Worm (Caenorhabditis elegans): Measurements from ENCODE around the gene ant-1.4.

The ant-1.4 gene

ce11 chrIV:8461177-8461576 lies 1.1 kb upstream of the ant-1.4 start:
- TF ChIP-seq ets-7 (tag; optimal IDR thresholded peaks at IDR 0.05) (no peak), tbx-37 (GFP tag; conservative IDR thresholded peaks at IDR 0.05) (no peak), tra-4 (tag; optimal IDR thresholded peaks at IDR 0.05) (no peak), hmbx-1 (tag; optimal IDR thresholded peaks at IDR 0.05) (no peak), tbx-11 (GFP tag; IDR thresholded peaks at IDR 0.05) (no peak), hmg-4 (GFP tag; optimal IDR thresholded peaks at IDR 0.05) (no peak), hnd-1 (tag; optimal IDR thresholded peaks at IDR 0.05) (no peak), aly-1 (tag; optimal IDR thresholded peaks at IDR 0.05) (no peak), scrt-1 (GFP tag; IDR thresholded peaks at IDR 0.05) (no peak), F13C5.2 (tag; optimal IDR thresholded peaks at IDR 0.05) (no peak), ceh-13 (GFP tag; optimal IDR thresholded peaks at IDR 0.05) (no peak), flt-1 (GFP tag; IDR thresholded peaks at IDR 0.05) (no peak), ama-1 (optimal IDR thresholded peaks at IDR 0.05) (no peak), ceh-36 (tag; optimal IDR thresholded peaks at IDR 0.05) (no peak), sea-1 (GFP tag; conservative IDR thresholded peaks at IDR 0.05) (no peak)

ce11 chrIV:8456899-8457298 lies 3.2 kb downstream of the ant-1.4 start, which contains the start of gene syx-4:
Gene syx-4 (plus strand): TSS chrIV:8457280.
- no peak for TF ChIP-seq tra-4 (tag; optimal IDR thresholded peaks at IDR 0.05)
- no peak for TF ChIP-seq hmg-4 (GFP tag; optimal IDR thresholded peaks at IDR 0.05)
- no peak for TF ChIP-seq scrt-1 (GFP tag; IDR thresholded peaks at IDR 0.05)
- no peak for TF ChIP-seq pes-1 (GFP tag; IDR thresholded peaks at IDR 0.05)
- no peak for TF ChIP-seq F13C5.2 (tag; optimal IDR thresholded peaks at IDR 0.05)
- no peak for TF ChIP-seq tbx-37 (GFP tag; conservative IDR thresholded peaks at IDR 0.05)
- TF ChIP-seq tbx-11 (GFP tag; IDR thresholded peaks at IDR 0.05), result no peak
- no peak for TF ChIP-seq flt-1 (GFP tag; IDR thresholded peaks at IDR 0.05)
- TF ChIP-seq B0310.2 (tag; optimal IDR thresholded peaks at IDR 0.05), result no peak
- no peak for TF ChIP-seq aly-1 (tag; optimal IDR thresholded peaks at IDR 0.05)

ce11 chrIV:8454076-8454475 lies 6.0 kb downstream of the ant-1.4 start:
- no peak for TF ChIP-seq F13C5.2 (tag; optimal IDR thresholded peaks at IDR 0.05)
- TF ChIP-seq scrt-1 (GFP tag; IDR thresholded peaks at IDR 0.05), result no peak
- no peak for TF ChIP-seq hnd-1 (tag; optimal IDR thresholded peaks at IDR 0.05)
- no peak for TF ChIP-seq ets-7 (tag; optimal IDR thresholded peaks at IDR 0.05)
- no peak for TF ChIP-seq tra-4 (tag; optimal IDR thresholded peaks at IDR 0.05)
- no peak for TF ChIP-seq pes-1 (GFP tag; IDR thresholded peaks at IDR 0.05)
- no peak for TF ChIP-seq B0310.2 (tag; optimal IDR thresholded peaks at IDR 0.05)

ce11 chrIV:8453178-8453577 lies 6.9 kb downstream of the ant-1.4 start:
- TF ChIP-seq tra-4 (tag; optimal IDR thresholded peaks at IDR 0.05), result no peak
- no peak for TF ChIP-seq ceh-13 (GFP tag; optimal IDR thresholded peaks at IDR 0.05)
- TF ChIP-seq B0310.2 (tag; optimal IDR thresholded peaks at IDR 0.05), result no peak
- no peak for TF ChIP-seq hnd-1 (tag; optimal IDR thresholded peaks at IDR 0.05)
- TF ChIP-seq scrt-1 (GFP tag; IDR thresholded peaks at IDR 0.05), result no peak
- no peak for TF ChIP-seq aly-1 (tag; optimal IDR thresholded peaks at IDR 0.05)
- TF ChIP-seq ets-7 (tag; optimal IDR thresholded peaks at IDR 0.05), result no peak
- TF ChIP-seq ceh-36 (tag; optimal IDR thresholded peaks at IDR 0.05), result no peak
- no peak for TF ChIP-seq flt-1 (GFP tag; IDR thresholded peaks at IDR 0.05)

- TF ChIP-seq sea-1 (GFP tag; conservative IDR thresholded peaks at IDR 0.05) (no peak), ets-7 (tag; optimal IDR thresholded peaks at IDR 0.05) (no peak), tbx-11 (GFP tag; IDR thresholded peaks at IDR 0.05) (no peak), ceh-36 (tag; optimal IDR thresholded peaks at IDR 0.05) (no peak), tbx-37 (GFP tag; conservative IDR thresholded peaks at IDR 0.05) (no peak), tra-4 (tag; optimal IDR thresholded peaks at IDR 0.05) (no peak), B0310.2 (tag; optimal IDR thresholded peaks at IDR 0.05) (no peak), scrt-1 (GFP tag; IDR thresholded peaks at IDR 0.05) (no peak), hmg-4 (GFP tag; optimal IDR thresholded peaks at IDR 0.05) (no peak), hnd-1 (tag; optimal IDR thresholded peaks at IDR 0.05) (no peak), flt-1 (GFP tag; IDR thresholded peaks at IDR 0.05) (no peak), pes-1 (GFP tag; IDR thresholded peaks at IDR 0.05) (no peak)
Observed at ce11 chrIV:8451709-8452248, 8.3 kb downstream of the ant-1.4 start, which contains the start of gene eppl-1. Gene eppl-1 (minus strand): TSS chrIV:8451759.

- no peak for TF ChIP-seq ceh-36 (tag; optimal IDR thresholded peaks at IDR 0.05)
- TF ChIP-seq tra-4 (tag; optimal IDR thresholded peaks at IDR 0.05), result no peak
- no peak for TF ChIP-seq tbx-11 (GFP tag; IDR thresholded peaks at IDR 0.05)
- no peak for TF ChIP-seq B0310.2 (tag; optimal IDR thresholded peaks at IDR 0.05)
- TF ChIP-seq F13C5.2 (tag; optimal IDR thresholded peaks at IDR 0.05), result no peak
- no peak for TF ChIP-seq hmg-4 (GFP tag; optimal IDR thresholded peaks at IDR 0.05)
- TF ChIP-seq hnd-1 (tag; optimal IDR thresholded peaks at IDR 0.05), result no peak
- TF ChIP-seq ceh-13 (GFP tag; optimal IDR thresholded peaks at IDR 0.05), result no peak
- TF ChIP-seq flt-1 (GFP tag; IDR thresholded peaks at IDR 0.05), result no peak
- TF ChIP-seq ets-7 (tag; optimal IDR thresholded peaks at IDR 0.05), result no peak
- TF ChIP-seq sea-1 (GFP tag; conservative IDR thresholded peaks at IDR 0.05), result no peak
- no peak for TF ChIP-seq aly-1 (tag; optimal IDR thresholded peaks at IDR 0.05)
- no peak for TF ChIP-seq scrt-1 (GFP tag; IDR thresholded peaks at IDR 0.05)
- no peak for TF ChIP-seq tbx-37 (GFP tag; conservative IDR thresholded peaks at IDR 0.05)
- no peak for TF ChIP-seq pes-1 (GFP tag; IDR thresholded peaks at IDR 0.05)
- TF ChIP-seq ama-1 (optimal IDR thresholded peaks at IDR 0.05), result no peak
Observed at ce11 chrIV:8450534-8450933, 9.6 kb downstream of the ant-1.4 start.

- no peak for TF ChIP-seq sea-1 (GFP tag; conservative IDR thresholded peaks at IDR 0.05)
- TF ChIP-seq hmg-4 (GFP tag; optimal IDR thresholded peaks at IDR 0.05), result no peak
- no peak for TF ChIP-seq tra-4 (tag; optimal IDR thresholded peaks at IDR 0.05)
- no peak for TF ChIP-seq aly-1 (tag; optimal IDR thresholded peaks at IDR 0.05)
- TF ChIP-seq flt-1 (GFP tag; IDR thresholded peaks at IDR 0.05), result no peak
- no peak for TF ChIP-seq tbx-11 (GFP tag; IDR thresholded peaks at IDR 0.05)
- TF ChIP-seq ceh-36 (tag; optimal IDR thresholded peaks at IDR 0.05), result no peak
- no peak for TF ChIP-seq F13C5.2 (tag; optimal IDR thresholded peaks at IDR 0.05)
- TF ChIP-seq hmbx-1 (tag; optimal IDR thresholded peaks at IDR 0.05), result no peak
- no peak for TF ChIP-seq tbx-37 (GFP tag; conservative IDR thresholded peaks at IDR 0.05)
- TF ChIP-seq scrt-1 (GFP tag; IDR thresholded peaks at IDR 0.05), result no peak
- TF ChIP-seq ama-1 (optimal IDR thresholded peaks at IDR 0.05), result no peak
- no peak for TF ChIP-seq ceh-13 (GFP tag; optimal IDR thresholded peaks at IDR 0.05)
- TF ChIP-seq pes-1 (GFP tag; IDR thresholded peaks at IDR 0.05), result no peak
- no peak for TF ChIP-seq B0310.2 (tag; optimal IDR thresholded peaks at IDR 0.05)
- TF ChIP-seq hnd-1 (tag; optimal IDR thresholded peaks at IDR 0.05), result no peak
- TF ChIP-seq ets-7 (tag; optimal IDR thresholded peaks at IDR 0.05), result no peak
Observed at ce11 chrIV:8449869-8450268, 10.2 kb downstream of the ant-1.4 start.
